Worm (Caenorhabditis elegans) whole organism, L4 larva: ENCODE results near the gene M151.2.

Experiments
- aha-1 ChIP-seq: fragments of 150-350 bp; peaks from one replicate; lab custom pipeline; 2014; ENCODE audit warnings: missing biosample characterization, missing genetic modification characterization
- aly-2 ChIP-seq: sonication (generic microtip); optimal IDR thresholded peaks from 2 replicates; lab custom pipeline; 2018; ENCODE audit warnings: missing biosample characterization, missing genetic modification characterization
- arid-1 ChIP-seq: fragments of 200-800 bp; sonication (Bioruptor generic); conservative IDR thresholded peaks from 2 replicates; pipeline ENCODE4 v1.3.6; 2022; ENCODE audit warnings: missing genetic modification reagents, missing genetic modification characterization, missing compliant biosample characterization
- daf-8 ChIP-seq: fragments of 200-800 bp; sonication (Bioruptor generic); IDR thresholded peaks from 2 replicates; pipeline ENCODE4 v1.3.6; 2022; ENCODE audit warnings: missing genetic modification characterization, missing compliant biosample characterization
- fkh-10 ChIP-seq: fragments of 150-350 bp; optimal IDR thresholded peaks from 2 replicates; lab custom pipeline; 2014; ENCODE audit warnings: missing biosample characterization, missing genetic modification reagents, missing genetic modification characterization
- lin-13 ChIP-seq: fragments of 150-350 bp; optimal IDR thresholded peaks from 2 replicates; lab custom pipeline; 2014; ENCODE audit warnings: missing biosample characterization, missing genetic modification reagents, missing genetic modification characterization
- lin-15B ChIP-seq: fragments of 150-350 bp; sonication (generic microtip); optimal IDR thresholded peaks from 3 replicates; lab custom pipeline; 2014; ENCODE audit warnings: missing biosample characterization, missing genetic modification characterization
- nhr-102 ChIP-seq: sonication (generic microtip); optimal IDR thresholded peaks from 2 replicates; lab custom pipeline; 2016; ENCODE audit warnings: mild to moderate bottlenecking, missing genetic modification characterization, moderate library complexity, missing compliant biosample characterization
- nhr-237 ChIP-seq: sonication (generic microtip); optimal IDR thresholded peaks from 2 replicates; lab custom pipeline; 2017; ENCODE audit warnings: missing biosample characterization, missing genetic modification characterization
- nhr-25 ChIP-seq: sonication (generic microtip); optimal IDR thresholded peaks from 2 replicates; lab custom pipeline; 2017; ENCODE audit warnings: missing genetic modification characterization, mild to moderate bottlenecking, missing compliant biosample characterization, antibody characterized with exemption, moderate library complexity, borderline replicate concordance; ENCODE audit not compliant: insufficient read depth
- nhr-76 ChIP-seq: fragments of 150-350 bp; optimal IDR thresholded peaks from 2 replicates; lab custom pipeline; 2014; ENCODE audit warnings: missing biosample characterization, missing genetic modification characterization
- pha-4 ChIP-seq, 2 experiments: fragments of 150-350 bp in 1 of 2; fragments of 200-800 bp in 1 of 2; sonication (Bioruptor generic) in 1 of 2; IDR thresholded peaks in 1 of 2; optimal IDR thresholded peaks in 1 of 2; 2 replicates each; pipeline versions ENCODE4 v1.3.6 to Lab custom; 2014 to 2022; ENCODE audit warnings: missing genetic modification characterization in 2 of 2, missing genetic modification reagents in 2 of 2, missing biosample characterization in 1 of 2, missing compliant biosample characterization in 1 of 2
- pqm-1 ChIP-seq: sonication (generic microtip); optimal IDR thresholded peaks from 2 replicates; lab custom pipeline; 2017; ENCODE audit warnings: missing biosample characterization, missing genetic modification characterization
- unc-39 ChIP-seq: sonication (generic microtip); optimal IDR thresholded peaks from 2 replicates; lab custom pipeline; 2017; ENCODE audit warnings: missing biosample characterization, missing genetic modification characterization

DNA sequence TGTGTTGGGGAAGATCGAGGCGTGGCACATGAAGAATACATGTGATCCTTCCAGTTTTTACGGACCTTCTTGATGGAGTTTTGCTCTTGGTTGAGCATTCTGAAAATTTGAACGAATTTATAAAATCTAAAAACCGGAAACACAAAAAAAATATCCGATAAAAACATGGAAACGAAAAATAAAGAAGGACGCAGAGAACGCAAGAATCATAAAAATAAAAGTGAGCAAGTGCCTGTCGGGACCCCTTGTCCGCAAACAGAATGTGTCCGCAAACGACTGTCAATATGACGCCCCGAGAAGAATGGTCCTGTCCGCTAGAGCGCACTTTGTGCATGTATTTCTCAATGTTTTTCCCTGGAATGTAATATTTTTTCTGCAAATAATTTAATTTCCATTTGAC is 21.1 kb upstream of the M151.2 start, which contains the start of gene Y49F6A.5:
- TF ChIP-seq pha-4 (GFP tag; IDR thresholded peaks at IDR 0.05; lab: Robert Waterston, UW): no peak
- TF ChIP-seq pha-4 (tag; optimal IDR thresholded peaks at IDR 0.05; lab: Kevin White, UChicago): no peak
- TF ChIP-seq fkh-10 (GFP tag; lab: Kevin White, UChicago): no peak
- TF ChIP-seq unc-39: no peak
- TF ChIP-seq nhr-237: no peak
- no peak for TF ChIP-seq arid-1 (GFP tag; lab: Robert Waterston, UW)
- TF ChIP-seq nhr-25 (tag; lab: Kevin White, UChicago): no peak
- TF ChIP-seq nhr-102 (tag; lab: Kevin White, UChicago): no peak
- no peak for TF ChIP-seq pqm-1 (tag; lab: Kevin White, UChicago)
- no peak for TF ChIP-seq nhr-76
- no peak for TF ChIP-seq daf-8 (GFP tag; lab: Robert Waterston, UW)
- no peak for TF ChIP-seq lin-13
- TF ChIP-seq aha-1 (tag; lab: Kevin White, UChicago): no peak
- no peak for TF ChIP-seq aly-2 (tag; lab: Kevin White, UChicago)
- no peak for TF ChIP-seq lin-15B (tag; lab: Kevin White, UChicago)
